Worm (Caenorhabditis elegans) whole organism, young adult: ENCODE results near the gene B0252.8.

Source experiments
- F39B2.1 ChIP-seq: fragments of 200-800 bp; sonication (Bioruptor generic); IDR thresholded peaks from 2 replicates; pipeline ENCODE4 v1.3.6; 2022; ENCODE audit warnings: missing genetic modification reagents, missing genetic modification characterization, missing compliant biosample characterization
- F49E8.2 ChIP-seq: sonication (generic microtip); optimal IDR thresholded peaks from 3 replicates; lab custom pipeline; 2017; ENCODE audit warnings: missing genetic modification characterization, mild to moderate bottlenecking, missing compliant biosample characterization, antibody characterized with exemption, moderate library complexity; ENCODE audit not compliant: insufficient read depth
- Y56A3A.18 ChIP-seq: fragments of 200-800 bp; sonication (Bioruptor generic); IDR thresholded peaks from 2 replicates; pipeline ENCODE4 v1.3.6; 2022; ENCODE audit warnings: missing genetic modification reagents, missing genetic modification characterization, missing compliant biosample characterization
- Y67H2A.10 ChIP-seq: fragments of 200-800 bp; sonication (Bioruptor generic); conservative IDR thresholded peaks from 2 replicates; pipeline ENCODE4 v1.3.6; 2022; ENCODE audit warnings: missing genetic modification reagents, missing genetic modification characterization, missing compliant biosample characterization
- ets-4 ChIP-seq: fragments of 200-800 bp; sonication (Bioruptor generic); optimal IDR thresholded peaks from 2 replicates; lab custom pipeline; 2018; ENCODE audit warnings: mild to moderate bottlenecking, missing genetic modification characterization, missing compliant biosample characterization
- mxl-1 ChIP-seq: sonication (generic microtip); optimal IDR thresholded peaks from 2 replicates; lab custom pipeline; 2016; ENCODE audit warnings: missing genetic modification characterization, missing compliant biosample characterization
- pha-4 ChIP-seq: fragments of 150-350 bp; sonication (generic microtip); optimal IDR thresholded peaks from 2 replicates; lab custom pipeline; 2014; ENCODE audit warnings: missing biosample characterization, missing genetic modification reagents, missing genetic modification characterization
- repo-1 ChIP-seq: sonication (generic microtip); optimal IDR thresholded peaks from 2 replicates; lab custom pipeline; 2017; ENCODE audit warnings: mild to moderate bottlenecking, missing genetic modification characterization, missing compliant biosample characterization
- snpc-4 ChIP-seq, 5 experiments: fragments of 150-350 bp in 1 of 5; sonication (generic microtip) in 4 of 5; optimal IDR thresholded peaks; 2 replicates each; lab custom pipeline; 2014 to 2018; ENCODE audit warnings: missing genetic modification characterization in 5 of 5, missing biosample characterization in 3 of 5, antibody characterized with exemption in 2 of 5, mild to moderate bottlenecking in 2 of 5, missing compliant biosample characterization in 2 of 5, missing genotype in 2 of 5, moderate library complexity in 2 of 5, missing genetic modification reagents in 1 of 5
- unc-62 ChIP-seq: fragments of 150-350 bp; optimal IDR thresholded peaks from 2 replicates; lab custom pipeline; 2014; ENCODE audit warnings: missing biosample characterization, missing genetic modification reagents, missing genetic modification characterization
- ztf-28 ChIP-seq: fragments of 200-800 bp; sonication (Bioruptor generic); IDR thresholded peaks from 2 replicates; pipeline ENCODE4 v1.3.6; 2022; ENCODE audit warnings: missing genetic modification reagents, missing genetic modification characterization, missing compliant biosample characterization

DNA sequence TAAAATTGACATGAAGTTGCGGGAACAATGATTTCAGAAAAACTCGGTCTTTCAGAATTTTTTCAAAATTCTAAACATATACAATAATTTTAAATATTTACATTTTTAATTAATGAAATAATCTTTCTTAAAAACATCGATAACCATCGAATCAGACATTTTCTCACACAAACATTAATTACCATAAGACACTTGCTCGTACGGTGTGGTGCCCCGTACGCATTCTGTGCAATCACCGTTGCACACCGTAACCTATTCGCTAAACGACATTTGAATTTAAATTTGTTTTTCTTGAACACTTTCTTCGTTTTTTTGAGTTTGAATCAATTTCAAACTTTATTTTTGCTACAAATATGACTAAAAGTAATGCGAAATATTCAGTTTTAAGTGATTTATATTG, 7.8 kb downstream of the B0252.8 start:
- TF ChIP-seq ets-4 (GFP tag; lab: Kevin White, UChicago) (no peak), unc-62 (no peak), mxl-1 (tag; lab: Kevin White, UChicago) (no peak), repo-1 (tag; lab: Kevin White, UChicago) (no peak), F39B2.1 (GFP tag; lab: Robert Waterston, UW) (no peak), F49E8.2 (tag; lab: Kevin White, UChicago) (no peak), Y56A3A.18 (no peak), ztf-28 (no peak), snpc-4 (GFP tag; optimal IDR thresholded peaks at IDR 0.05; lab: Kevin White, UChicago) (no peak), snpc-4 (tag; optimal IDR thresholded peaks at IDR 0.05; lab: Kevin White, UChicago) (no peak), Y67H2A.10 (GFP tag; lab: Robert Waterston, UW) (no peak), pha-4 (tag; lab: Kevin White, UChicago) (no peak)
